Worm (Caenorhabditis elegans) whole organism, L1 larva: ENCODE measurements around the gene nas-24.

Experiments used
- C16A3.4 ChIP-seq: fragments of 150-350 bp; optimal IDR thresholded peaks from 2 replicates; lab custom pipeline; 2014; ENCODE audit warnings: missing biosample characterization, missing genetic modification characterization
- C34B4.2 ChIP-seq: sonication (generic microtip); optimal IDR thresholded peaks from 2 replicates; lab custom pipeline; 2017; ENCODE audit warnings: mild to moderate bottlenecking, missing genetic modification characterization, missing compliant biosample characterization
- F16B12.6 ChIP-seq: fragments of 150-350 bp; optimal IDR thresholded peaks from 2 replicates; lab custom pipeline; 2014; ENCODE audit warnings: missing biosample characterization, missing genetic modification characterization
- Y116A8C.19 ChIP-seq: sonication (generic microtip); optimal IDR thresholded peaks from 2 replicates; lab custom pipeline; 2016; ENCODE audit warnings: missing compliant biosample characterization, missing genetic modification characterization, borderline replicate concordance
- aha-1 ChIP-seq: fragments of 150-350 bp; optimal IDR thresholded peaks from 2 replicates; lab custom pipeline; 2014; ENCODE audit warnings: missing biosample characterization, missing genetic modification characterization
- aly-2 ChIP-seq: fragments of 150-350 bp; optimal IDR thresholded peaks from 2 replicates; lab custom pipeline; 2014; ENCODE audit warnings: missing biosample characterization, missing genetic modification characterization
- ama-1 ChIP-seq: fragments of 150-350 bp; optimal IDR thresholded peaks from 2 replicates; lab custom pipeline; 2014
- ceh-8 ChIP-seq: fragments of 200-800 bp; sonication (Bioruptor generic); optimal IDR thresholded peaks from 2 replicates; lab custom pipeline; 2018; ENCODE audit warnings: mild to moderate bottlenecking, missing genetic modification characterization, moderate library complexity, missing compliant biosample characterization
- ceh-90 ChIP-seq: sonication (generic microtip); optimal IDR thresholded peaks from 2 replicates; lab custom pipeline; 2016; ENCODE audit warnings: missing genetic modification characterization, missing compliant biosample characterization
- dpl-1 ChIP-seq, 3 experiments: fragments of 150-350 bp in 2 of 3; sonication (generic microtip) in 1 of 3; optimal IDR thresholded peaks; 2 replicates each; lab custom pipeline; 2014 to 2017; ENCODE audit warnings: missing biosample characterization in 3 of 3, missing genetic modification characterization in 3 of 3, missing genetic modification reagents in 3 of 3
- dsc-1 ChIP-seq: sonication (generic microtip); optimal IDR thresholded peaks from 2 replicates; lab custom pipeline; 2016; ENCODE audit warnings: mild to moderate bottlenecking, missing genetic modification characterization, missing compliant biosample characterization
- efl-1 ChIP-seq, 4 experiments: fragments of 150-350 bp; optimal IDR thresholded peaks in 3 of 4; peaks in 1 of 4; 1 replicate in 1 of 4; 2 replicates in 3 of 4; lab custom pipeline; 2014; ENCODE audit warnings: missing biosample characterization in 2 of 4, missing genetic modification characterization in 2 of 4, missing genetic modification reagents in 2 of 4
- efl-3 ChIP-seq: fragments of 200-800 bp; sonication (Bioruptor generic); optimal IDR thresholded peaks from 2 replicates; lab custom pipeline; 2018; ENCODE audit warnings: mild to moderate bottlenecking, missing genetic modification characterization, missing compliant biosample characterization
- egl-13 ChIP-seq: sonication (generic microtip); optimal IDR thresholded peaks from 2 replicates; lab custom pipeline; 2016; ENCODE audit warnings: missing genotype, missing genetic modification reagents, missing genetic modification characterization, missing compliant biosample characterization
- egl-27 ChIP-seq, 2 experiments: fragments of 150-350 bp in 1 of 2; sonication (generic microtip); optimal IDR thresholded peaks; 3 replicates each; lab custom pipeline; 2017 to 2018; ENCODE audit warnings: missing biosample characterization in 2 of 2, missing genetic modification characterization in 2 of 2, missing genetic modification reagents in 2 of 2
- elt-2 ChIP-seq: sonication (generic microtip); optimal IDR thresholded peaks from 2 replicates; lab custom pipeline; 2016; ENCODE audit warnings: missing genetic modification characterization, mild to moderate bottlenecking, inconsistent platforms, missing compliant biosample characterization, missing genetic modification reagents
- fkh-10 ChIP-seq: sonication (generic microtip); optimal IDR thresholded peaks from 2 replicates; lab custom pipeline; 2017; ENCODE audit warnings: missing biosample characterization, missing genetic modification reagents, missing genetic modification characterization
- fkh-4 ChIP-seq: sonication (generic microtip); optimal IDR thresholded peaks from 2 replicates; lab custom pipeline; 2016; ENCODE audit warnings: missing compliant biosample characterization, missing genetic modification characterization, borderline replicate concordance
- fos-1 ChIP-seq: fragments of 150-350 bp; optimal IDR thresholded peaks from 2 replicates; lab custom pipeline; 2014; ENCODE audit warnings: missing biosample characterization, missing genetic modification characterization
- hpl-2 ChIP-seq: fragments of 150-350 bp; optimal IDR thresholded peaks from 2 replicates; lab custom pipeline; 2014; ENCODE audit warnings: missing biosample characterization, missing genetic modification reagents, missing genetic modification characterization
- irx-1 ChIP-seq: sonication (generic microtip); optimal IDR thresholded peaks from 2 replicates; lab custom pipeline; 2016; ENCODE audit warnings: missing genetic modification characterization, missing compliant biosample characterization
- isw-1 ChIP-seq: fragments of 200-800 bp; sonication (Bioruptor generic); IDR thresholded peaks from 2 replicates; pipeline ENCODE4 v1.3.6; 2022; ENCODE audit warnings: missing genetic modification characterization, missing compliant biosample characterization
- jun-1 ChIP-seq: fragments of 150-350 bp; optimal IDR thresholded peaks from 2 replicates; lab custom pipeline; 2014; ENCODE audit warnings: missing biosample characterization, missing genetic modification reagents, missing genetic modification characterization
- lin-14 ChIP-seq: fragments of 200-800 bp; sonication (Bioruptor generic); optimal IDR thresholded peaks from 2 replicates; lab custom pipeline; 2018; ENCODE audit warnings: mild to moderate bottlenecking, missing genetic modification characterization, moderate library complexity, missing compliant biosample characterization
- lin-35 ChIP-seq, 2 experiments: fragments of 150-350 bp; optimal IDR thresholded peaks; 2 replicates each; lab custom pipeline; 2014; ENCODE audit warnings: missing biosample characterization in 2 of 2, missing genetic modification characterization in 2 of 2, missing genetic modification reagents in 2 of 2
- lsy-2 ChIP-seq, 2 experiments: fragments of 150-350 bp; optimal IDR thresholded peaks; 2 replicates each; lab custom pipeline; 2014; ENCODE audit warnings: missing biosample characterization in 2 of 2, missing genetic modification characterization in 2 of 2
- mdl-1 ChIP-seq, 2 experiments: fragments of 150-350 bp; optimal IDR thresholded peaks; 2 replicates each; lab custom pipeline; 2014 to 2017; ENCODE audit warnings: missing biosample characterization in 2 of 2, missing genetic modification characterization in 2 of 2, inconsistent platforms in 1 of 2
- nhr-12 ChIP-seq: sonication (generic microtip); optimal IDR thresholded peaks from 2 replicates; lab custom pipeline; 2017; ENCODE audit warnings: missing biosample characterization, missing genetic modification characterization
- nhr-19 ChIP-seq: fragments of 200-800 bp; sonication (Bioruptor generic); conservative IDR thresholded peaks from 2 replicates; pipeline ENCODE4 v1.3.6; 2022; ENCODE audit warnings: missing genetic modification characterization, missing compliant biosample characterization
- nhr-20 ChIP-seq: sonication (generic microtip); optimal IDR thresholded peaks from 2 replicates; lab custom pipeline; 2016; ENCODE audit warnings: mild to moderate bottlenecking, missing genetic modification characterization, missing compliant biosample characterization
- nhr-28 ChIP-seq: fragments of 150-350 bp; optimal IDR thresholded peaks from 2 replicates; lab custom pipeline; 2014; ENCODE audit warnings: missing biosample characterization, missing genetic modification characterization
- nhr-84 ChIP-seq: sonication (generic microtip); optimal IDR thresholded peaks from 2 replicates; lab custom pipeline; 2017; ENCODE audit warnings: missing biosample characterization, missing genetic modification characterization
- nhr-85 ChIP-seq: sonication (generic microtip); peaks from one replicate; lab custom pipeline; 2016; ENCODE audit warnings: missing genetic modification characterization, inconsistent platforms, missing compliant biosample characterization
- pag-3 ChIP-seq: sonication (generic microtip); optimal IDR thresholded peaks from 2 replicates; lab custom pipeline; 2017; ENCODE audit warnings: missing genetic modification characterization, mild to moderate bottlenecking, missing compliant biosample characterization, antibody characterized with exemption, borderline replicate concordance; ENCODE audit not compliant: insufficient read depth
- snpc-4 ChIP-seq: fragments of 150-350 bp; optimal IDR thresholded peaks from 2 replicates; lab custom pipeline; 2014; ENCODE audit warnings: missing biosample characterization, missing genetic modification characterization
- sox-4 ChIP-seq: sonication (generic microtip); optimal IDR thresholded peaks from 2 replicates; lab custom pipeline; 2016; ENCODE audit warnings: missing genetic modification characterization, missing compliant biosample characterization
- sup-37 ChIP-seq: fragments of 200-800 bp; sonication (Bioruptor generic); optimal IDR thresholded peaks from 2 replicates; lab custom pipeline; 2018; ENCODE audit warnings: mild to moderate bottlenecking, missing genetic modification characterization, missing compliant biosample characterization
- tlp-1 ChIP-seq: fragments of 150-350 bp; optimal IDR thresholded peaks from 2 replicates; lab custom pipeline; 2014; ENCODE audit warnings: missing biosample characterization, missing genetic modification characterization
- unc-30 ChIP-seq: sonication (generic microtip); optimal IDR thresholded peaks from 2 replicates; lab custom pipeline; 2017; ENCODE audit warnings: missing biosample characterization, missing genetic modification characterization
- unc-86 ChIP-seq: sonication (generic microtip); optimal IDR thresholded peaks from 2 replicates; lab custom pipeline; 2016; ENCODE audit warnings: missing genetic modification characterization, missing compliant biosample characterization
- xbp-1 ChIP-seq: sonication (generic microtip); optimal IDR thresholded peaks from 2 replicates; lab custom pipeline; 2016; ENCODE audit warnings: missing genetic modification characterization, missing compliant biosample characterization
- zag-1 ChIP-seq: fragments of 150-350 bp; optimal IDR thresholded peaks from 2 replicates; lab custom pipeline; 2014; ENCODE audit warnings: missing biosample characterization, missing genetic modification characterization

nas-24 gene

ce11 chrV:13812330-13812729, 43.1 kb downstream of the nas-24 start:
- TF ChIP-seq efl-1 (optimal IDR thresholded peaks at IDR 0.05; lab: Kevin White, UChicago) (no peak), efl-1 (GFP tag; optimal IDR thresholded peaks at IDR 0.05 in 1 of 2; lab: Kevin White, UChicago) (peak in 1 of 2 experiments; percentile 46), ceh-8 (GFP tag; lab: Kevin White, UChicago) (no peak), lin-14 (GFP tag; lab: Kevin White, UChicago) (peak; percentile 48)

DNA sequence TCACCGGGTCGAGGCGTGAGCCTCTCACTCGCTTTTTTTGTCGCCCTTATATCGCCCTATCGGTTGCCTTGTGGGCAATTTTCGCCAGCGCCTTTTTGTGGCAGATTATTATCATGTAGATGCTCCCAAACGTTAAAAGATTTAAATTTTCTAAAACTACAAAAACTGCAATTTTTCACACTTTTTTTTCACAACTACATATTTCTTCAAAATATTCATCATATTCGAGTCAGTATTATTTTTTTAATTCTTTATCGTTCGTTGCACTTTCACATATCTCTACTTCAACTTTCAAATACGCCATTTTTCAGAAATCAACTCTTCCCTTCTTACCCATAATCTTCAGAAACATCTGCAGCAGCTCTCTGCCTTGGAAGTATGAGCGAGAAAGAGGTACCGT, 43.7 kb downstream of the nas-24 start, which contains the start of gene ceh-24:
ceh-24 (plus strand) TSS at position 301 of the 400 bp plus-strand sequence.
- TF ChIP-seq unc-30: no peak
- no peak for TF ChIP-seq nhr-84 (tag; lab: Kevin White, UChicago)
- TF ChIP-seq unc-86 (tag; lab: Kevin White, UChicago): no peak
- TF ChIP-seq nhr-20 (tag; lab: Kevin White, UChicago): no peak
- no peak for TF ChIP-seq zag-1 (tag; lab: Kevin White, UChicago)
- TF ChIP-seq nhr-12 (tag; lab: Kevin White, UChicago): no peak
- TF ChIP-seq xbp-1: no peak
- TF ChIP-seq nhr-85 (tag; lab: Kevin White, UChicago): no peak
- no peak for TF ChIP-seq tlp-1 (tag; lab: Kevin White, UChicago)
- TF ChIP-seq, all 84 proteins: peak for 0

ce11 chrV:13816877-13817276, 47.7 kb downstream of the nas-24 start, which contains the start of gene F55B12.2:
Gene F55B12.2, minus strand, starts transcription at chrV:13816977.
- no peak for TF ChIP-seq ceh-90 (tag; lab: Kevin White, UChicago)
- TF ChIP-seq nhr-20 (tag; lab: Kevin White, UChicago): no peak
- TF ChIP-seq efl-1 (optimal IDR thresholded peaks at IDR 0.05; lab: Kevin White, UChicago): no peak
- no peak for TF ChIP-seq efl-1 (GFP tag; optimal IDR thresholded peaks at IDR 0.05 in 1 of 2; lab: Kevin White, UChicago)
- no peak for TF ChIP-seq lsy-2 (tag; optimal IDR thresholded peaks at IDR 0.05; lab: Kevin White, UChicago)
- no peak for TF ChIP-seq dpl-1 (GFP tag; optimal IDR thresholded peaks at IDR 0.05; lab: Kevin White, UChicago)
- no peak for TF ChIP-seq sox-4 (tag; lab: Kevin White, UChicago)
- TF ChIP-seq snpc-4 (tag; lab: Kevin White, UChicago): no peak
- TF ChIP-seq irx-1 (tag; lab: Kevin White, UChicago): no peak
- TF ChIP-seq aha-1 (tag; lab: Kevin White, UChicago): no peak
- no peak for TF ChIP-seq C34B4.2 (tag; lab: Kevin White, UChicago)
- TF ChIP-seq mdl-1 (tag; optimal IDR thresholded peaks at IDR 0.05; lab: Kevin White, UChicago): no peak
- TF ChIP-seq elt-2 (tag; lab: Kevin White, UChicago): no peak
- TF ChIP-seq lin-14 (GFP tag; lab: Kevin White, UChicago): no peak
- no peak for TF ChIP-seq aly-2 (tag; lab: Kevin White, UChicago)
- TF ChIP-seq nhr-84 (tag; lab: Kevin White, UChicago): no peak

- TF ChIP-seq egl-27 (tag; optimal IDR thresholded peaks at IDR 0.05; lab: Kevin White, UChicago) (no peak), lin-14 (GFP tag; lab: Kevin White, UChicago) (peak; percentile 88), ceh-8 (GFP tag; lab: Kevin White, UChicago) (peak; percentile 61), fkh-4 (tag; lab: Kevin White, UChicago) (no peak), ceh-90 (tag; lab: Kevin White, UChicago) (peak; percentile 49), C16A3.4 (tag; lab: Kevin White, UChicago) (peak; percentile 78), ama-1 (lab: Kevin White, UChicago) (no peak), unc-86 (tag; lab: Kevin White, UChicago) (peak; percentile 74), sup-37 (GFP tag; lab: Kevin White, UChicago) (peak; percentile 6), hpl-2 (GFP tag; lab: Kevin White, UChicago) (no peak), lin-35 (GFP tag; optimal IDR thresholded peaks at IDR 0.05; lab: Kevin White, UChicago) (peak; percentile 78 to 84), nhr-84 (tag; lab: Kevin White, UChicago) (no peak), nhr-20 (tag; lab: Kevin White, UChicago) (peak; percentile 83), F16B12.6 (peak; percentile 2), egl-13 (tag; lab: Kevin White, UChicago) (peak; percentile 9), dpl-1 (GFP tag; optimal IDR thresholded peaks at IDR 0.05; lab: Kevin White, UChicago) (peak; percentile 47 to 88 (median 79)), jun-1 (tag; lab: Kevin White, UChicago) (peak; percentile 50), xbp-1 (peak; percentile 75), pag-3 (tag; lab: Kevin White, UChicago) (no peak), fos-1 (tag; lab: Kevin White, UChicago) (no peak), C34B4.2 (tag; lab: Kevin White, UChicago) (no peak), fkh-10 (no peak), isw-1 (peak; percentile 68), efl-3 (GFP tag; lab: Kevin White, UChicago) (no peak), nhr-19 (peak; percentile 82), dsc-1 (tag; lab: Kevin White, UChicago) (peak; percentile 80), nhr-12 (tag; lab: Kevin White, UChicago) (no peak), Y116A8C.19 (no peak), efl-1 (optimal IDR thresholded peaks at IDR 0.05; lab: Kevin White, UChicago) (peak; percentile 75 to 81), efl-1 (GFP tag; optimal IDR thresholded peaks at IDR 0.05 in 1 of 2; lab: Kevin White, UChicago) (peak; percentile 71 to 98), nhr-28 (no peak)
These were observed 49.7 kb downstream of the nas-24 start, which contains the start of gene sel-10 for ce11 chrV:13818824-13819408. Gene sel-10, plus strand, starts transcription at chrV:13819361.
